Worm (Caenorhabditis elegans): ENCODE results near the gene C27A7.5.

C27A7.5 gene

DNA sequence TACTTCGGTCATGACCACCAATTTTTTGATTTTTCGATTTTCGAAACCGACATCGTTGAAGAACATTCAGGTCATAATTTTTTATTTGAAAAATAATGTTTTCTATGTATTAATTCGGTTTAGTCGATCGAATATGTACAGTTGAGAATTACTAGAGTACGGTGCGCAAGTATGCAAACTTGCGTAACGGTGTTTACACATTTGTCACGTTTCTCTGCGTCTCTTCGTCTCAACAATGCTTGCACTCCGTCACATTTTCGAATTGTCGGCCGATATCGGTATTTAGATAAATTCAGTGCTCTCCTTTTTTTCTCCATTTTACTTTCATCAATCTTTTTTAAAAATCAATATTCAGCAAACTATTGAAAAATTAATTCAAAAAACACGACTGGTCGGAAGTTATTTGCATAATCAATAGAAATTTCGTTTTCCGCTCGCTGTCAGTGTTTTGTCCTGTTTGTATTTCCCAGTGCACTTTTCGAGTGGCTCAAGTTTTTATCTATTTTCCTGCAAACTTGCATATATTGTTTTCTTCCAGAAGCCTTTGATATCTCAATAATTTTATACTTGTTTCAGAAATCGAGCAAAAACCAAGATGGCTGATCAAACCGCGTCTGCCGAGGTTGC lies 28.9 kb upstream of the C27A7.5 start, which contains the start of gene dpy-30:
Gene dpy-30 (plus strand): TSS at position 577 of the 627 bp plus-strand sequence.
- TF ChIP-seq ref-1 (GFP tag; conservative IDR thresholded peaks at IDR 0.05) (no peak), cog-1 (tag; optimal IDR thresholded peaks at IDR 0.05) (no peak), T22C8.4 (GFP tag; IDR thresholded peaks at IDR 0.05) (no peak), flt-1 (GFP tag; IDR thresholded peaks at IDR 0.05) (no peak), med-1 (GFP tag; optimal IDR thresholded peaks at IDR 0.05; ENCODE audit: insufficient read depth) (no peak), ztf-23 (GFP tag; IDR thresholded peaks at IDR 0.05) (no peak), ztf-29 (GFP tag; IDR thresholded peaks at IDR 0.05) (no peak), tab-1 (GFP tag; IDR thresholded peaks at IDR 0.05) (no peak), klf-2 (GFP tag; conservative IDR thresholded peaks at IDR 0.05) (no peak)

ce11 chrV:12188830-12189229 lies 26.7 kb upstream of the C27A7.5 start:
- no peak for TF ChIP-seq tab-1 (GFP tag; IDR thresholded peaks at IDR 0.05)
- TF ChIP-seq cog-1 (tag; optimal IDR thresholded peaks at IDR 0.05): no peak
- no peak for TF ChIP-seq ref-1 (GFP tag; conservative IDR thresholded peaks at IDR 0.05)
- no peak for TF ChIP-seq klf-2 (GFP tag; conservative IDR thresholded peaks at IDR 0.05)
- TF ChIP-seq T22C8.4 (GFP tag; IDR thresholded peaks at IDR 0.05): no peak
- TF ChIP-seq flt-1 (GFP tag; IDR thresholded peaks at IDR 0.05): no peak

DNA sequence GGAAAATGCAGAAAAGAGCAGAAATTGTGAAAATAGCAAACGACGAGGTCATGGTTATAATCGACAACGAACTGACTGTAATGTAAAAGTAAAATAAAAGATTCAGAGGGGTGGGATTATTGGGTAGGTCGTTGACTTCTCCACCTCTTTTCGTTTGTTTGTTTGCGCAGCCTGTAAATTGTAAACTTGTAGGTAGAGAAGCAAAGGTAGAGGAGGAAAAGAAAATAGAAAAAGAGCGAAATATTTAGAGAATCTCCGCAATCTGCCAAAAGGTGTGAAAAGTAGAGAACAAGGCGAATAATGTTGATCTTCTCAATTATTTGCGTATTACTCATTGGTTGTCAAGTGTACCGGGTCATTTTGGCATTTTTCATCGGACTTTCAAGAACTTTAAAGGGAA lies 25.2 kb upstream of the C27A7.5 start, which contains the start of gene ZK863.8:
Gene ZK863.8 (minus strand): TSS at position 173 of the 400 bp plus-strand sequence.
- no peak for TF ChIP-seq klf-2 (GFP tag; conservative IDR thresholded peaks at IDR 0.05)
- no peak for TF ChIP-seq ztf-29 (GFP tag; IDR thresholded peaks at IDR 0.05)
- no peak for TF ChIP-seq tab-1 (GFP tag; IDR thresholded peaks at IDR 0.05)
- no peak for TF ChIP-seq T22C8.4 (GFP tag; IDR thresholded peaks at IDR 0.05)
- TF ChIP-seq ztf-23 (GFP tag; IDR thresholded peaks at IDR 0.05): no peak
- no peak for TF ChIP-seq ref-1 (GFP tag; conservative IDR thresholded peaks at IDR 0.05)
- TF ChIP-seq cog-1 (tag; optimal IDR thresholded peaks at IDR 0.05): no peak
- no peak for TF ChIP-seq med-1 (GFP tag; optimal IDR thresholded peaks at IDR 0.05; ENCODE audit: insufficient read depth)
- TF ChIP-seq flt-1 (GFP tag; IDR thresholded peaks at IDR 0.05): no peak

ce11 chrV:12184308-12184999 lies 22.3 kb upstream of the C27A7.5 start, which contains the start of gene srd-4:
Gene srd-4, plus strand, starts transcription at chrV:12184949.
- TF ChIP-seq T22C8.4 (GFP tag; IDR thresholded peaks at IDR 0.05) (no peak), klf-2 (GFP tag; conservative IDR thresholded peaks at IDR 0.05) (no peak), med-1 (GFP tag; optimal IDR thresholded peaks at IDR 0.05; ENCODE audit: insufficient read depth) (no peak), ztf-23 (GFP tag; IDR thresholded peaks at IDR 0.05) (no peak), cog-1 (tag; optimal IDR thresholded peaks at IDR 0.05) (no peak), ztf-29 (GFP tag; IDR thresholded peaks at IDR 0.05) (no peak), tab-1 (GFP tag; IDR thresholded peaks at IDR 0.05) (no peak), ref-1 (GFP tag; conservative IDR thresholded peaks at IDR 0.05) (no peak), flt-1 (GFP tag; IDR thresholded peaks at IDR 0.05) (no peak)

DNA sequence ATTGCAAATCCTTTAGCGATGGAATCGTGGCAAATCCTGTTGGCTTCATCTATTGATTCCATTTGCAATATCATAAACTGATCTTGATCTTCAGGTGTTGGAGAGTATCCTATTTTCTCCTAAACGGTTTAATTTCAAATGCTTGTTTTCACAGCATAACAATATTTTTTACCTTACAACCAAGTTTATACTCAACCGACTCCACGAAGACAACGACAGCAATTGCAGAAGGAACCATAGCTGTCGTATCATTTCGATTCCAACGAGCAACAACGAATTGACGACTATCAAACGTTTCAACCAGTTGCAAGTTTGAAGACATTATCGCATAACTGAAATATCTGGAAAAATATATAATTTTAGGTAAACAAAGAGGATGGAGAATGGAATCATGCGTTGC lies 21.7 kb upstream of the C27A7.5 start, which contains the start of gene usip-1:
Gene usip-1 (minus strand): TSS at position 341 of the 400 bp plus-strand sequence.
- TF ChIP-seq klf-2 (GFP tag; conservative IDR thresholded peaks at IDR 0.05) (no peak), ref-1 (GFP tag; conservative IDR thresholded peaks at IDR 0.05) (no peak), T22C8.4 (GFP tag; IDR thresholded peaks at IDR 0.05) (no peak), ztf-23 (GFP tag; IDR thresholded peaks at IDR 0.05) (no peak), tab-1 (GFP tag; IDR thresholded peaks at IDR 0.05) (no peak), ztf-29 (GFP tag; IDR thresholded peaks at IDR 0.05) (no peak), cog-1 (tag; optimal IDR thresholded peaks at IDR 0.05) (no peak), med-1 (GFP tag; optimal IDR thresholded peaks at IDR 0.05; ENCODE audit: insufficient read depth) (no peak), flt-1 (GFP tag; IDR thresholded peaks at IDR 0.05) (no peak)

DNA sequence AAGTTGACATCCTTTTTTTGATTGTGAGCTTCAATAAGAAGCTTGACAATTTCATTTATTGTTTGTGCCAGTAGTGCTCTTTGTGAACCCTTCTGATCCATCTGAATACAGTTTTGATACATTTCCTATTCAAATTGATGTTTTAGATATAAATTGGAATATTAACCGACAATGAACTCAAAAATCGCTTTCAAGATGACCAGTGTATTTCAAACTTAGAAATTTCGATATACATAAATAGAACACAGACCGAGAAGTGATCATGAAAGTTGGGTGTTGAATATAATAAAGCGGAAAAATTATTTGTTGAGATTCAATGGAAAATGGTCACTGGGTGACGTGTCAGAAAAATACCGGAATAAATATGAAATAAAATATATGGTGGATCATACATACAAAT lies 19.2 kb upstream of the C27A7.5 start, which contains the start of gene elpc-3:
Gene elpc-3 (minus strand): TSS at position 101 of the 400 bp plus-strand sequence.
- no peak for TF ChIP-seq ztf-29 (GFP tag; IDR thresholded peaks at IDR 0.05)
- TF ChIP-seq ref-1 (GFP tag; conservative IDR thresholded peaks at IDR 0.05): no peak
- no peak for TF ChIP-seq flt-1 (GFP tag; IDR thresholded peaks at IDR 0.05)
- TF ChIP-seq ztf-23 (GFP tag; IDR thresholded peaks at IDR 0.05): no peak
- TF ChIP-seq cog-1 (tag; optimal IDR thresholded peaks at IDR 0.05): no peak
- no peak for TF ChIP-seq tab-1 (GFP tag; IDR thresholded peaks at IDR 0.05)
- TF ChIP-seq T22C8.4 (GFP tag; IDR thresholded peaks at IDR 0.05): no peak
- no peak for TF ChIP-seq med-1 (GFP tag; optimal IDR thresholded peaks at IDR 0.05; ENCODE audit: insufficient read depth)
- no peak for TF ChIP-seq klf-2 (GFP tag; conservative IDR thresholded peaks at IDR 0.05)

DNA sequence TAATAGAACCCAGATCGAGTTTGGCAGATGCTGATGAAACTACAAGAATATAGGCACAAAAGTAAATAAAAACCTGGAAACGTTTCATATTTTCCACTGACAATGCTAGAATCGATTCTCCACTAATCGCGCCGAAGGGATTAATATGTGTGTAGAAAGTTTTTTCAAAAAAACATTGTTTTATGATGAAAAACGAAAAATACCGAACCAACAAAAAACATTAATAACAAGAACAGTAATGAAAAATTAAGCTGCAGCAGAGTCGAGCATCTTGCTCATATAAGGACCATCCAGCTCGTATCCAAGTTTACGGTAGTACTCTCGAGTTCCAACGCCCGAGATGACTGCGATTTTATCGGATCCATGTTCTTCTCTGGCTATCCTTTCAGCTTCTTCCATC lies 17.2 kb upstream of the C27A7.5 start, which contains the start of gene clec-224:
Gene clec-224 (minus strand): TSS at position 101 of the 400 bp plus-strand sequence.
- TF ChIP-seq med-1 (GFP tag; optimal IDR thresholded peaks at IDR 0.05; ENCODE audit: insufficient read depth) (no peak), flt-1 (GFP tag; IDR thresholded peaks at IDR 0.05) (no peak)

ce11 chrV:12170114-12170513 lies 8.0 kb upstream of the C27A7.5 start, which contains the start of gene ZK863.1:
Gene ZK863.1, minus strand, starts transcription at chrV:12170214.
- TF ChIP-seq T22C8.4 (GFP tag; IDR thresholded peaks at IDR 0.05) (no peak), flt-1 (GFP tag; IDR thresholded peaks at IDR 0.05) (no peak), ref-1 (GFP tag; conservative IDR thresholded peaks at IDR 0.05) (no peak), ztf-29 (GFP tag; IDR thresholded peaks at IDR 0.05) (no peak), med-1 (GFP tag; optimal IDR thresholded peaks at IDR 0.05; ENCODE audit: insufficient read depth) (no peak), ztf-23 (GFP tag; IDR thresholded peaks at IDR 0.05) (no peak), klf-2 (GFP tag; conservative IDR thresholded peaks at IDR 0.05) (no peak), tab-1 (GFP tag; IDR thresholded peaks at IDR 0.05) (no peak), cog-1 (tag; optimal IDR thresholded peaks at IDR 0.05) (no peak)

- TF ChIP-seq T22C8.4 (GFP tag; IDR thresholded peaks at IDR 0.05) (no peak), med-1 (GFP tag; optimal IDR thresholded peaks at IDR 0.05; ENCODE audit: insufficient read depth) (no peak), klf-2 (GFP tag; conservative IDR thresholded peaks at IDR 0.05) (no peak), tab-1 (GFP tag; IDR thresholded peaks at IDR 0.05) (no peak)
Measured at ce11 chrV:12167653-12168052, 5.5 kb upstream of the C27A7.5 start, which contains the start of gene col-37. Gene col-37, minus strand, starts transcription at chrV:12167753.
